Worm (Caenorhabditis elegans): Measurements from ENCODE around the gene bbs-8.

The bbs-8 gene

ce11 chrV:6773735-6774134 lies 8.9 kb upstream of the bbs-8 start, which contains the start of gene ZC404.16:
Gene ZC404.16, minus strand, starts transcription at chrV:6773835.
- TF ChIP-seq lin-15B (tag; optimal IDR thresholded peaks at IDR 0.05) = no peak
- no peak for TF ChIP-seq nhr-76 (tag; optimal IDR thresholded peaks at IDR 0.05)
- no peak for TF ChIP-seq sup-37 (GFP tag; optimal IDR thresholded peaks at IDR 0.05)
- TF ChIP-seq fkh-8 (tag; optimal IDR thresholded peaks at IDR 0.05) = no peak
- no peak for TF ChIP-seq mab-9 (GFP tag; IDR thresholded peaks at IDR 0.05)
- no peak for TF ChIP-seq nhr-71 (tag; optimal IDR thresholded peaks at IDR 0.05)
- no peak for TF ChIP-seq C34B4.2 (tag; optimal IDR thresholded peaks at IDR 0.05)
- TF ChIP-seq hlh-17 (GFP tag; optimal IDR thresholded peaks at IDR 0.05; ENCODE audit: borderline replicate concordance) = no peak
- no peak for TF ChIP-seq irx-1 (tag; optimal IDR thresholded peaks at IDR 0.05)

ce11 chrV:6771645-6772044 lies 6.8 kb upstream of the bbs-8 start, which contains the start of gene srh-30:
Gene srh-30, minus strand, starts transcription at chrV:6771745.
- TF ChIP-seq fkh-8 (tag; optimal IDR thresholded peaks at IDR 0.05) (no peak), elt-2 (tag; optimal IDR thresholded peaks at IDR 0.05) (no peak), ces-1 (GFP tag; optimal IDR thresholded peaks at IDR 0.05) (no peak), lin-39 (tag; optimal IDR thresholded peaks at IDR 0.05) (no peak), xbp-1 (tag; optimal IDR thresholded peaks at IDR 0.05) (no peak), lin-15B (tag; optimal IDR thresholded peaks at IDR 0.05) (no peak), C34B4.2 (tag; optimal IDR thresholded peaks at IDR 0.05) (no peak), nhr-90 (tag; optimal IDR thresholded peaks at IDR 0.05; ENCODE audit: poor library complexity) (no peak), grh-1 (GFP tag; IDR thresholded peaks at IDR 0.05) (no peak), nhr-12 (tag; optimal IDR thresholded peaks at IDR 0.05) (no peak), ceh-82 (tag; optimal IDR thresholded peaks at IDR 0.05) (no peak), pqm-1 (tag; optimal IDR thresholded peaks at IDR 0.05) (no peak)

ce11 chrV:6769440-6769839 lies 4.6 kb upstream of the bbs-8 start:
- peak; percentile 55 for TF ChIP-seq fkh-4 (tag; optimal IDR thresholded peaks at IDR 0.05; ENCODE audit: borderline replicate concordance)
- no peak for TF ChIP-seq ceh-82 (tag; optimal IDR thresholded peaks at IDR 0.05)
- peak; percentile 34 for TF ChIP-seq rnt-1 (tag; optimal IDR thresholded peaks at IDR 0.05)
- peak; percentile 21 for TF ChIP-seq snu-23 (GFP tag; optimal IDR thresholded peaks at IDR 0.05)
- peak; percentile 92 for TF ChIP-seq dsc-1 (tag; optimal IDR thresholded peaks at IDR 0.05)
- no peak for TF ChIP-seq xbp-1 (tag; optimal IDR thresholded peaks at IDR 0.05)
- peak; percentile 31 for TF ChIP-seq lin-14 (GFP tag; optimal IDR thresholded peaks at IDR 0.05)

ce11 chrV:6768452-6768929 lies 3.6 kb upstream of the bbs-8 start, which contains the start of the genes T25F10.1 and clik-1:
Gene T25F10.1, plus strand, starts transcription at chrV:6768502.
Gene clik-1, minus strand, starts transcription at chrV:6768732.
- TF ChIP-seq tlp-1 (tag; optimal IDR thresholded peaks at IDR 0.05) (no peak), unc-86 (tag; optimal IDR thresholded peaks at IDR 0.05) (no peak), elt-3 (tag; optimal IDR thresholded peaks at IDR 0.05) (no peak), lin-13 (GFP tag; optimal IDR thresholded peaks at IDR 0.05) (no peak), pax-3 (tag; optimal IDR thresholded peaks at IDR 0.05) (no peak), nhr-85 (tag) (peak; percentile 35), sox-4 (tag; optimal IDR thresholded peaks at IDR 0.05) (no peak), snu-23 (GFP tag; optimal IDR thresholded peaks at IDR 0.05) (peak; percentile 49), alr-1 (tag; optimal IDR thresholded peaks at IDR 0.05; ENCODE audit: borderline replicate concordance) (no peak), egl-27 (tag; optimal IDR thresholded peaks at IDR 0.05) (no peak), nhr-76 (tag; optimal IDR thresholded peaks at IDR 0.05) (no peak), lin-14 (GFP tag; optimal IDR thresholded peaks at IDR 0.05) (peak; percentile 83), fkh-4 (tag; optimal IDR thresholded peaks at IDR 0.05; ENCODE audit: borderline replicate concordance) (peak; percentile 22), fos-1 (tag; optimal IDR thresholded peaks at IDR 0.05) (no peak), ceh-8 (GFP tag; optimal IDR thresholded peaks at IDR 0.05) (no peak), nhr-77 (tag; optimal IDR thresholded peaks at IDR 0.05) (no peak), fkh-8 (tag; optimal IDR thresholded peaks at IDR 0.05) (no peak), irx-1 (tag; optimal IDR thresholded peaks at IDR 0.05) (no peak), lin-15B (tag; optimal IDR thresholded peaks at IDR 0.05) (no peak), unc-62 (GFP tag; optimal IDR thresholded peaks at IDR 0.05) (no peak), unc-30 (tag; optimal IDR thresholded peaks at IDR 0.05) (no peak), efl-3 (GFP tag; optimal IDR thresholded peaks at IDR 0.05) (no peak), grh-1 (GFP tag; IDR thresholded peaks at IDR 0.05) (no peak), F16B12.6 (tag; optimal IDR thresholded peaks at IDR 0.05) (no peak), Y116A8C.19 (tag; optimal IDR thresholded peaks at IDR 0.05; ENCODE audit: borderline replicate concordance) (no peak), lin-35 (GFP tag; optimal IDR thresholded peaks at IDR 0.05) (no peak), lin-39 (tag; optimal IDR thresholded peaks at IDR 0.05) (no peak), lsy-2 (tag; optimal IDR thresholded peaks at IDR 0.05) (peak in 1 of 2 experiments; percentile 28), ama-1 (optimal IDR thresholded peaks at IDR 0.05) (no peak), ztf-11 (tag; optimal IDR thresholded peaks at IDR 0.05) (no peak), ceh-82 (tag; optimal IDR thresholded peaks at IDR 0.05) (no peak), ets-5 (GFP tag; IDR thresholded peaks at IDR 0.05) (no peak)
